Worm (Caenorhabditis elegans) whole organism, mixed stage, embryonic: ENCODE results near the gene C26E1.2.
A peak's percentile ranks its signal among the peaks of the same experiment; 100 is the strongest.

ENCODE experiments used
- M03D4.4 ChIP-seq: sonication (generic microtip); optimal IDR thresholded peaks from 2 replicates; lab custom pipeline; 2017; ENCODE audit warnings: mild to moderate bottlenecking, missing genetic modification characterization, missing compliant biosample characterization
- bed-3 ChIP-seq: fragments of 200-800 bp; sonication (Bioruptor generic); optimal IDR thresholded peaks from 3 replicates; lab custom pipeline; 2018; ENCODE audit warnings: mild to moderate bottlenecking, missing genetic modification characterization, moderate library complexity, missing compliant biosample characterization
- ceh-39 ChIP-seq: fragments of 150-350 bp; optimal IDR thresholded peaks from 2 replicates; lab custom pipeline; 2014; ENCODE audit warnings: missing biosample characterization, missing genetic modification characterization
- cnd-1 ChIP-seq: fragments of 200-800 bp; sonication (Bioruptor generic); optimal IDR thresholded peaks from 2 replicates; lab custom pipeline; 2018; ENCODE audit warnings: mild to moderate bottlenecking, missing genetic modification characterization, missing compliant biosample characterization
- drap-1 ChIP-seq: fragments of 200-800 bp; sonication (Bioruptor generic); optimal IDR thresholded peaks from 3 replicates; lab custom pipeline; 2018; ENCODE audit warnings: mild to moderate bottlenecking, missing genetic modification characterization, missing compliant biosample characterization
- elt-1 ChIP-seq: sonication (generic microtip); optimal IDR thresholded peaks from 2 replicates; lab custom pipeline; 2017; ENCODE audit warnings: missing genetic modification characterization, mild to moderate bottlenecking, missing compliant biosample characterization, antibody characterized with exemption, moderate library complexity, borderline replicate concordance; ENCODE audit not compliant: insufficient read depth
- flh-1 ChIP-seq: fragments of 200-800 bp; sonication (Bioruptor generic); optimal IDR thresholded peaks from 2 replicates; lab custom pipeline; 2018; ENCODE audit warnings: mild to moderate bottlenecking, missing genetic modification characterization, moderate library complexity, missing compliant biosample characterization
- ham-2 ChIP-seq: fragments of 200-800 bp; sonication (Bioruptor generic); optimal IDR thresholded peaks from 2 replicates; lab custom pipeline; 2018; ENCODE audit warnings: mild to moderate bottlenecking, missing genetic modification characterization, missing compliant biosample characterization
- hlh-1 ChIP-seq: fragments of 150-350 bp; optimal IDR thresholded peaks from 2 replicates; lab custom pipeline; 2014; ENCODE audit warnings: missing biosample characterization, missing genetic modification reagents, missing genetic modification characterization
- lin-13 ChIP-seq: fragments of 150-350 bp; optimal IDR thresholded peaks from 2 replicates; lab custom pipeline; 2014; ENCODE audit warnings: missing biosample characterization, missing genetic modification characterization
- lin-32 ChIP-seq: fragments of 200-800 bp; sonication (Bioruptor generic); optimal IDR thresholded peaks from 2 replicates; lab custom pipeline; 2018; ENCODE audit warnings: mild to moderate bottlenecking, missing genetic modification characterization, missing compliant biosample characterization
- mab-5 ChIP-seq: fragments of 150-350 bp; optimal IDR thresholded peaks from 2 replicates; lab custom pipeline; 2014; ENCODE audit warnings: missing biosample characterization, missing genetic modification characterization
- mep-1 ChIP-seq: fragments of 150-350 bp; optimal IDR thresholded peaks from 2 replicates; lab custom pipeline; 2017; ENCODE audit warnings: missing biosample characterization, missing genetic modification reagents, missing genetic modification characterization, inconsistent platforms
- mls-2 ChIP-seq: sonication (generic microtip); optimal IDR thresholded peaks from 2 replicates; lab custom pipeline; 2016; ENCODE audit warnings: mild to moderate bottlenecking, missing genetic modification characterization, moderate library complexity, missing compliant biosample characterization
- nhr-12 ChIP-seq: fragments of 150-350 bp; optimal IDR thresholded peaks from 2 replicates; lab custom pipeline; 2014; ENCODE audit warnings: missing biosample characterization, missing genetic modification characterization
- nhr-2 ChIP-seq: fragments of 150-350 bp; optimal IDR thresholded peaks from 2 replicates; lab custom pipeline; 2014; ENCODE audit warnings: missing biosample characterization, missing genetic modification characterization
- nhr-237 ChIP-seq: fragments of 150-350 bp; optimal IDR thresholded peaks from 2 replicates; lab custom pipeline; 2014; ENCODE audit warnings: missing biosample characterization, missing genetic modification characterization
- nhr-28 ChIP-seq: fragments of 150-350 bp; optimal IDR thresholded peaks from 2 replicates; lab custom pipeline; 2014; ENCODE audit warnings: missing biosample characterization, missing genetic modification characterization
- nhr-76 ChIP-seq: sonication (generic microtip); optimal IDR thresholded peaks from 2 replicates; lab custom pipeline; 2017; ENCODE audit warnings: missing biosample characterization, missing genetic modification characterization
- pha-4 ChIP-seq: fragments of 150-350 bp; optimal IDR thresholded peaks from 2 replicates; lab custom pipeline; 2018; ENCODE audit warnings: missing biosample characterization, missing genetic modification reagents, missing genetic modification characterization
- sem-2 ChIP-seq: fragments of 200-800 bp; sonication (Bioruptor generic); optimal IDR thresholded peaks from 2 replicates; lab custom pipeline; 2018; ENCODE audit warnings: mild to moderate bottlenecking, missing genetic modification characterization, missing compliant biosample characterization
- snpc-4 ChIP-seq: fragments of 150-350 bp; optimal IDR thresholded peaks from 2 replicates; lab custom pipeline; 2014; ENCODE audit warnings: missing biosample characterization, missing genetic modification characterization
- sptf-1 ChIP-seq: sonication (generic microtip); optimal IDR thresholded peaks from 2 replicates; lab custom pipeline; 2017; ENCODE audit warnings: mild to moderate bottlenecking, missing genetic modification characterization, moderate library complexity, missing compliant biosample characterization
- unc-120 ChIP-seq: sonication (generic microtip); optimal IDR thresholded peaks from 2 replicates; lab custom pipeline; 2017; ENCODE audit warnings: missing genetic modification characterization, missing compliant biosample characterization; ENCODE audit not compliant: poor library complexity, severe bottlenecking
- unc-39 ChIP-seq: fragments of 150-350 bp; optimal IDR thresholded peaks from 2 replicates; lab custom pipeline; 2014; ENCODE audit warnings: missing biosample characterization, missing genetic modification characterization
- unc-62 ChIP-seq: fragments of 150-350 bp; optimal IDR thresholded peaks from 2 replicates; lab custom pipeline; 2014; ENCODE audit warnings: missing biosample characterization, missing genetic modification reagents, missing genetic modification characterization
- ztf-11 ChIP-seq: fragments of 150-350 bp; optimal IDR thresholded peaks from 2 replicates; lab custom pipeline; 2014; ENCODE audit warnings: missing biosample characterization, missing genetic modification characterization

Gene C26E1.2

DNA sequence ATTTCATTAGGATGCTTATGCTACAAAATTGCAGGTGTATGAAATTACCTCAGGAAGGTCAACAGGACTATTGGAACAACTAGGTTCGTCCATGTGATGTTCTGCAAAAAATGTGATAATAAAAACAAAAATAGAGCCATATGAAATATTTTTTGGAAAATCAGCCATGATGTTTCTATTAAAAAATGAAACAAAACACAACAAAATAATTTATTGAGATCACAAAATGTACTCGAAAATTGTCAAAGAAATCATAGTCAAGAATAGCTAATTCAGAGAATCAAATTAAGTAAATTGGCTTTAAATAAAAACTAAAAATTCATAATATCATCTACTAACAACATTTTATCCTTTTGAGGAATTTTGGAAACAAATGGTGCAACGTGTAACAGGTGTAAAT lies 26.0 kb downstream of the C26E1.2 start, which contains the start of gene nhr-129:
TSS of gene nhr-129 (minus strand) at position 101 of the 400 bp plus-strand sequence.
- TF ChIP-seq unc-62 (GFP tag; lab: Kevin White, UChicago) = no peak
- TF ChIP-seq nhr-237 = no peak
- no peak for TF ChIP-seq pha-4 (tag; lab: Kevin White, UChicago)
- TF ChIP-seq unc-39 (tag; lab: Kevin White, UChicago) = no peak
- no peak for TF ChIP-seq unc-120
- no peak for TF ChIP-seq lin-13 (tag; lab: Kevin White, UChicago)
- TF ChIP-seq sem-2 (GFP tag; lab: Kevin White, UChicago) = no peak
- no peak for TF ChIP-seq ceh-39
- no peak for TF ChIP-seq flh-1 (GFP tag; lab: Kevin White, UChicago)
- TF ChIP-seq hlh-1 (tag; lab: Kevin White, UChicago) = no peak
- no peak for TF ChIP-seq cnd-1 (tag; lab: Kevin White, UChicago)
- TF ChIP-seq nhr-12 (tag; lab: Kevin White, UChicago) = no peak
- TF ChIP-seq nhr-2 (tag; lab: Kevin White, UChicago) = no peak
- no peak for TF ChIP-seq mls-2 (tag; lab: Kevin White, UChicago)
- TF ChIP-seq mep-1 (tag; lab: Kevin White, UChicago) = no peak

DNA sequence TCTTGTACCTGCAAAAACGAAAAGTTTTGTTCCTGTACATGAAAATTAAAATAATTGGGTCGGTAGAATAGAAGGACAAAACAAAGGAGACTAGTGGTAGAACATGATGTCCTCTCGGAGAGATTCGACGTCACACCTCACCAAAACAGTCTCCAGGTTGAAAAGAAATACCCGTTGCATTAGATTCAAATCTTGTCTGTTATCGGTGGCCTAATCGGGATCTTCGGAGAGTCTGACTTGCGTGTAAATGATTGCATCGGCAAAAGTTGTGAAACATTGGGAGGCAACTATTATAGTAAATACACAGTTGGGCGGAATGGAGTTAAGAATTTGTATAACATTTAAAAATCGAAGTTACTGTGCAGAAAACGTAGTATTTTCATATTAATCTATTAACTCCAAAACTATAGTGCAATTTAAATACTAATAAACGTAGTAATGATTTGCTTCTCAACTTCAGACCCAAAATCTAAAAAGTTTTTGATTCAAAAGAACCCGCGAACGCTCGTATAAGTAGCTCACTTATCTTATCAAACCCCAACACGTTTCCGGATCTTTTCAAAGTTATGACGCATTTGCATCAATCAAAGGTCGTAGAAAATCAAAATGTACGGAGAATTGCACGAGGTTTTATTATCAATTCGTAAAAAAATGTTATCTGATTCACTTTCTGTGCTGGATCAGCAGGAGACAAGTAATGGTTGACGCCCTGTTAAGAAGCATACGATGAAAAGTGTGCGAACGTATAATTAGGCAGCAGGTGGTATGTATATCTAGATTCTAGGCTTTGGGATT lies 28.6 kb downstream of the C26E1.2 start, which contains the start of gene nhr-168:
TSS of gene nhr-168 (minus strand) at position 486 of the 795 bp plus-strand sequence.
- TF ChIP-seq elt-1 (tag; lab: Kevin White, UChicago) (peak; percentile 94), ztf-11 (tag; lab: Kevin White, UChicago) (no peak)

DNA sequence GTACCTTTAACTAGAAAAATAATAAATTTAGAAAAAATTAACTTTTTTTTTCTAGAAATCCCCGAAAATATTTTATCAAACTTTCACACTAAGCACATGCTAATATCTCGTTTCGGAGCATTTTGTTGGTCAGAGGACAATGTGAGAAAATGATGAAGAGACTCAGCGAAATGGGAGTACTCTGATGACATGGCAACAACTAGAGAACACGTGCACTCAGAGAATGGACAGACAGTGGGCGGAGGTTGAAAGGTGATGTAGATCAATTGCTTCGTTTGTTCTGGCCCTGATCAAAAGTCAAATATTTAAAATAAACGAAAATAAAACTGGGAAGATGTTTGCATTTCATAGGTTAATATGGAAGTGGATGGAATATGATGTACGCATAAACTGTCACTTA lies 29.5 kb downstream of the C26E1.2 start:
- TF ChIP-seq elt-1 (tag; lab: Kevin White, UChicago) (no peak), ham-2 (GFP tag; lab: Kevin White, UChicago) (no peak), nhr-76 (tag; lab: Kevin White, UChicago) (no peak), lin-13 (tag; lab: Kevin White, UChicago) (no peak), unc-62 (GFP tag; lab: Kevin White, UChicago) (no peak), bed-3 (GFP tag; lab: Kevin White, UChicago) (no peak)

DNA sequence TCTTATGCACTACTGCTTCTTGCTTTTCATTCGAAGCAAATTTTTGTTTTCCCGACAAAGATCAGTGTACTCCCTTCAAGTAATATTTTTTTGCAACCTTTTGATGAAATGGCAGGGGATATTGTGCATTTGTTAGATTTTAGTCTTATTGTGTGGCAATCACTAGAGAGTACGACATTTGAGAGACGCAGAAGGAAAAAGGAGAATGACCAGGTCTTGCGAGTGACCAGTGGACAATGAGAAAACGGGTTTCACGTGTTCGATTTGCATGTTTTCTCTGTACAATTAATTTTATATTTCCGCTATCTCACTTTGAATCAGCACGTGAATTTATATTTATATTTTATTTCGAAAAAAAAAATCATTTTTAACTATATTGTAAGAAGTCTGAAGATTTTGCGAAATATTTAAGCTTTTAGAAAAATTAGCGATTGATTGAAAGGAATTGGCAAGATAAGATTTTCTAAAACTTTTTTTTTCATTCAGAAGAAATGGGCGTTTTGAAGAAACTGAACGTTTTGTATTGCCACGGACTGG lies 31.0 kb downstream of the C26E1.2 start, which contains the start of gene C50B6.9:
TSS of gene C50B6.9 (plus strand) at position 487 of the 537 bp plus-strand sequence.
- peak; percentile 9 for TF ChIP-seq elt-1 (tag; lab: Kevin White, UChicago)
- TF ChIP-seq unc-39 (tag; lab: Kevin White, UChicago) = no peak

DNA sequence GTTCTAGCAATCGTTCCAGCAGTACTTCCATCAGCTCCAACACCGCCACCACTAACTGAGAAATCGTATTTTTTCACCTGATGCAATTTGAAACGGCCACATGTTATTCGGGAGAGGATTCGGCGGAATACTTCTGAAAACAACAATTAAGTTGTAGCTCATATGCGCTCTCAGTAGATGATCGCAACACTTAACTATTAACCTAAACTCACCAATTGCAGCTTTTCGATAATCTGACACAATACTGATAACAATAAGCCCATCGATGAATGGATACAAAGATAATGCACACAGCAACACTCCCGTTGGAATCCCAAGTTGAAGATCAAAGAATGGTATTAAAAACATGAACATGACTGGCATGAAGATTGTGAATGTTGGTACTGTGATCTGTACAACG lies 33.1 kb downstream of the C26E1.2 start:
- no peak for TF ChIP-seq mab-5 (tag; lab: Kevin White, UChicago)
- TF ChIP-seq lin-32 = no peak
- TF ChIP-seq sptf-1 (tag; lab: Kevin White, UChicago) = no peak
- no peak for TF ChIP-seq ham-2 (GFP tag; lab: Kevin White, UChicago)
- TF ChIP-seq hlh-1 (tag; lab: Kevin White, UChicago) = no peak
- no peak for TF ChIP-seq nhr-28 (tag; lab: Kevin White, UChicago)
- TF ChIP-seq nhr-237 = no peak
- no peak for TF ChIP-seq ceh-39
- no peak for TF ChIP-seq nhr-12 (tag; lab: Kevin White, UChicago)
- TF ChIP-seq M03D4.4 (tag; lab: Kevin White, UChicago) = no peak
- no peak for TF ChIP-seq bed-3 (GFP tag; lab: Kevin White, UChicago)
- no peak for TF ChIP-seq drap-1 (GFP tag; lab: Kevin White, UChicago)
- no peak for TF ChIP-seq nhr-76 (tag; lab: Kevin White, UChicago)
- TF ChIP-seq flh-1 (GFP tag; lab: Kevin White, UChicago) = no peak
- no peak for TF ChIP-seq snpc-4 (tag; lab: Kevin White, UChicago)
